Worm (Caenorhabditis elegans): Measurements from ENCODE around the gene acs-7.
A peak's percentile ranks its signal among the peaks of the same experiment; 100 is the strongest.

acs-7 gene

ce11 chrII:9260026-9260425 is 31.8 kb upstream of the acs-7 start:
- TF ChIP-seq nhr-23 (tag; optimal IDR thresholded peaks at IDR 0.05) (peak; percentile 24), nhr-76 (tag; optimal IDR thresholded peaks at IDR 0.05) (no peak), mdl-1 (tag; optimal IDR thresholded peaks at IDR 0.05) (no peak)

ce11 chrII:9261403-9261802 is 30.4 kb upstream of the acs-7 start:
- TF ChIP-seq nhr-237 (tag; optimal IDR thresholded peaks at IDR 0.05), result no peak
- peak; percentile 52 for TF ChIP-seq lin-39 (tag; optimal IDR thresholded peaks at IDR 0.05)
- no peak for TF ChIP-seq elt-2 (tag; optimal IDR thresholded peaks at IDR 0.05)
- no peak for TF ChIP-seq nhr-25 (tag; optimal IDR thresholded peaks at IDR 0.05)

- TF ChIP-seq lin-39 (tag; optimal IDR thresholded peaks at IDR 0.05) (peak; percentile 59), nhr-77 (tag; optimal IDR thresholded peaks at IDR 0.05) (no peak), snpc-4 (tag; optimal IDR thresholded peaks at IDR 0.05) (no peak), mdl-1 (tag; optimal IDR thresholded peaks at IDR 0.05) (no peak), fkh-2 (tag; optimal IDR thresholded peaks at IDR 0.05) (no peak), elt-1 (tag; optimal IDR thresholded peaks at IDR 0.05) (peak; percentile 2), R02D3.7 (tag; optimal IDR thresholded peaks at IDR 0.05) (no peak), ceh-28 (tag; optimal IDR thresholded peaks at IDR 0.05) (no peak), ama-1 (optimal IDR thresholded peaks at IDR 0.05) (peak; percentile 18), nfya-1 (tag; optimal IDR thresholded peaks at IDR 0.05; ENCODE audit: insufficient read depth) (peak; percentile 34)
Measured at ce11 chrII:9261931-9262562, 29.8 kb upstream of the acs-7 start, which contains the start of gene aqp-2. Gene aqp-2, minus strand, starts transcription at chrII:9261981.

ce11 chrII:9262845-9263402 is 28.9 kb upstream of the acs-7 start:
- no peak for TF ChIP-seq nfya-1 (tag; optimal IDR thresholded peaks at IDR 0.05; ENCODE audit: insufficient read depth)
- no peak for TF ChIP-seq nhr-25 (tag; optimal IDR thresholded peaks at IDR 0.05)
- TF ChIP-seq pha-4 (tag; optimal IDR thresholded peaks at IDR 0.05), result no peak
- no peak for TF ChIP-seq R02D3.7 (tag; optimal IDR thresholded peaks at IDR 0.05)
- TF ChIP-seq egl-5 (tag; optimal IDR thresholded peaks at IDR 0.05), result no peak
- no peak for TF ChIP-seq ceh-28 (tag; optimal IDR thresholded peaks at IDR 0.05)
- TF ChIP-seq aly-2 (tag; optimal IDR thresholded peaks at IDR 0.05), result no peak
- TF ChIP-seq ama-1 (optimal IDR thresholded peaks at IDR 0.05), result no peak
- TF ChIP-seq fos-1 (tag; optimal IDR thresholded peaks at IDR 0.05), result no peak
- TF ChIP-seq skn-1 (tag; optimal IDR thresholded peaks at IDR 0.05), result no peak
- no peak for TF ChIP-seq sea-2 (GFP tag; optimal IDR thresholded peaks at IDR 0.05)
- no peak for TF ChIP-seq zag-1 (tag; optimal IDR thresholded peaks at IDR 0.05)
- TF ChIP-seq nhr-76 (tag; optimal IDR thresholded peaks at IDR 0.05), result no peak

- TF ChIP-seq skn-1 (tag; optimal IDR thresholded peaks at IDR 0.05) (peak; percentile 37), nfya-1 (tag; optimal IDR thresholded peaks at IDR 0.05; ENCODE audit: insufficient read depth) (no peak), egl-5 (tag; optimal IDR thresholded peaks at IDR 0.05) (peak; percentile 32), sea-2 (GFP tag; optimal IDR thresholded peaks at IDR 0.05) (no peak), nhr-43 (tag; optimal IDR thresholded peaks at IDR 0.05; ENCODE audit: poor library complexity, severe bottlenecking) (no peak), ceh-16 (tag; optimal IDR thresholded peaks at IDR 0.05) (no peak), nhr-76 (tag; optimal IDR thresholded peaks at IDR 0.05) (no peak), ama-1 (optimal IDR thresholded peaks at IDR 0.05) (no peak), tbx-2 (tag; optimal IDR thresholded peaks at IDR 0.05) (no peak), elt-1 (tag; optimal IDR thresholded peaks at IDR 0.05) (no peak), nhr-23 (tag; optimal IDR thresholded peaks at IDR 0.05) (no peak), nhr-28 (tag; optimal IDR thresholded peaks at IDR 0.05) (no peak), nhr-11 (tag; optimal IDR thresholded peaks at IDR 0.05) (peak; percentile 27), egl-27 (tag; optimal IDR thresholded peaks at IDR 0.05) (no peak), nhr-237 (tag; optimal IDR thresholded peaks at IDR 0.05) (no peak), lin-15B (tag; optimal IDR thresholded peaks at IDR 0.05) (no peak), pqm-1 (tag; optimal IDR thresholded peaks at IDR 0.05) (no peak), ztf-11 (tag; optimal IDR thresholded peaks at IDR 0.05) (no peak), fkh-10 (GFP tag; optimal IDR thresholded peaks at IDR 0.05) (no peak)
Measured at ce11 chrII:9263784-9264183, 28.0 kb upstream of the acs-7 start.
